Worm (Caenorhabditis elegans): ENCODE results near the gene srab-4.

Gene srab-4

DNA sequence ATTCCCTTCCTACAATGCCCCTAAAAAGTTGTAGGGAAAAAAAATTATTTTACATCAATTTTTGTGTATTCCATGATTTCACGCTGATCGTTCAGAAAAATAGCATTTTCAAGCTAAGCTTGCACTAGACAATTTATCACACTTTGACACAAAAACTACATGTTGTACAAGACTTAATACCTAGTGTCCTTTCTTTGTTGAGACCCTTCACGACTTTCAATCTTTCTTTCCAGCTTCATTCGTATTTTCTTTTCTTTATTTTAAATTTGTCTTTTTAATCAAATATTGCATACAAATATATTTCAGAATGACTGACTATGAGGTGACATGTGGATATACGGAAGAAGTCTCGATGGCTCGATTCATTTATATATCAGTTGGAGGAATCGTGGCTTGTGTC, 42.1 kb downstream of the srab-4 start, which contains the start of gene F20A1.2:
TSS of gene F20A1.2 (plus strand) at position 301 of the 400 bp plus-strand sequence.
- TF ChIP-seq akir-1 (GFP tag; optimal IDR thresholded peaks at IDR 0.05) (no peak), mcd-1 (GFP tag; IDR thresholded peaks at IDR 0.05) (no peak), B0019.2 (GFP tag; conservative IDR thresholded peaks at IDR 0.05) (no peak), atf-7 (tag; optimal IDR thresholded peaks at IDR 0.05) (no peak)

DNA sequence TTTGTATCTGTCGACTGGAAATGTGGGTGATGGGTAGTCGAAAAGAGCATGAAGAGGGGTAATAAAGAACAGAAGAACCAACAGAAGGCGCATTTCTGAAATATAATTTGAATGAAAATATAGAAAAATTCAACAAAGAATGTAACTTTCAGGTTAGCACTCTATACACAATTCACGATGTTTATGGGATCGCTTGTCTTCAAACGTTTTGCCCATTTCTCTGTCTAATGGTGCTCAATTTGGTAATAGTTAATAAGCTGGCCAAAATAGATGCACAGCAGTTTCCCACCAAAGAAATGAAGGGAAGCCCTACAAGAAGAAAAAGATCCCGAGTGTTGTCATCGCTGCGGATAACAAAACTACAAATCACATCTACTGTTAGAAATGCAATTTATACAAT, 43.6 kb downstream of the srab-4 start, which contains the start of gene F20A1.8:
TSS of gene F20A1.8 (minus strand) at position 101 of the 400 bp plus-strand sequence.
- TF ChIP-seq zfh-2 (GFP tag; conservative IDR thresholded peaks at IDR 0.05) (no peak), ztf-28 (GFP tag; IDR thresholded peaks at IDR 0.05) (no peak), akir-1 (GFP tag; optimal IDR thresholded peaks at IDR 0.05) (no peak), T07F8.4 (tag; optimal IDR thresholded peaks at IDR 0.05) (no peak), sptf-2 (GFP tag; optimal IDR thresholded peaks at IDR 0.05) (no peak), egl-18 (GFP tag; IDR thresholded peaks at IDR 0.05) (no peak), egrh-3 (GFP tag; IDR thresholded peaks at IDR 0.05) (no peak), dpl-1 (GFP tag; optimal IDR thresholded peaks at IDR 0.05) (no peak), C17E4.6 (GFP tag; IDR thresholded peaks at IDR 0.05) (no peak), let-526 (GFP tag; IDR thresholded peaks at IDR 0.05) (no peak), ztf-26 (tag; optimal IDR thresholded peaks at IDR 0.05) (no peak), ceh-91 (GFP tag; IDR thresholded peaks at IDR 0.05) (no peak), snpc-1.3 (tag; optimal IDR thresholded peaks at IDR 0.05; ENCODE audit: insufficient read depth) (no peak), dpff-1 (tag; optimal IDR thresholded peaks at IDR 0.05) (no peak), rpc-1 (optimal IDR thresholded peaks at IDR 0.05) (no peak), rpc-1 (tag; optimal IDR thresholded peaks at IDR 0.05) (no peak)

DNA sequence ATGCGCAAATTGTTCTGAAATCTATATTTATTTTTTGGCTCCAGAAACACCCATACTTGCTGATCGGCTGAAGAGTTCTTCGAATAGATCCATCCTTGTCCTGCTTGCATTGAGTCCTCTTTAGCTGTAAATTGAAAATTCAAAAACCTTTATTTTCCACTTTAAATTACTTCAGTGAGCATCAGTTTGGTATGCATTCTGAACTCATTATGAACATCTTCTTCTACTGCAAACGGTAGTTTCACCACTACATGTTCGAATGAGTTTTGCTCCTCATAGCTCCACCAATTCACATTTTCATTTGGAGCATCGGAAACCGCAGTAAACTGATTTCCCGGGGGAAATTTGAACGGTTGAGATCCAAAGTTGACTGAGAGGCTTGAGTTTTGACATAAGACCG, 46.2 kb downstream of the srab-4 start:
- TF ChIP-seq xnd-1 (tag; optimal IDR thresholded peaks at IDR 0.05) (no peak), lin-35 (GFP tag; optimal IDR thresholded peaks at IDR 0.05) (no peak), Y67H2A.10 (GFP tag; conservative IDR thresholded peaks at IDR 0.05) (no peak), bed-1 (GFP tag; IDR thresholded peaks at IDR 0.05) (no peak), bed-2 (GFP tag; IDR thresholded peaks at IDR 0.05) (no peak), akir-1 (GFP tag; optimal IDR thresholded peaks at IDR 0.05) (no peak), snpc-1.1 (tag; optimal IDR thresholded peaks at IDR 0.05; ENCODE audit: insufficient read depth) (no peak), aptf-3 (GFP tag; IDR thresholded peaks at IDR 0.05) (no peak), K11D2.4 (GFP tag; IDR thresholded peaks at IDR 0.05) (no peak), ceh-91 (GFP tag; IDR thresholded peaks at IDR 0.05) (no peak), F57C9.4 (tag; optimal IDR thresholded peaks at IDR 0.05) (no peak), ets-4 (GFP tag; optimal IDR thresholded peaks at IDR 0.05) (no peak), egl-18 (GFP tag; IDR thresholded peaks at IDR 0.05) (no peak), ztf-25 (GFP tag; IDR thresholded peaks at IDR 0.05) (no peak), C17E4.6 (GFP tag; IDR thresholded peaks at IDR 0.05) (no peak), aptf-2 (GFP tag; conservative IDR thresholded peaks at IDR 0.05) (no peak), lsl-1 (GFP tag; optimal IDR thresholded peaks at IDR 0.05) (no peak)

DNA sequence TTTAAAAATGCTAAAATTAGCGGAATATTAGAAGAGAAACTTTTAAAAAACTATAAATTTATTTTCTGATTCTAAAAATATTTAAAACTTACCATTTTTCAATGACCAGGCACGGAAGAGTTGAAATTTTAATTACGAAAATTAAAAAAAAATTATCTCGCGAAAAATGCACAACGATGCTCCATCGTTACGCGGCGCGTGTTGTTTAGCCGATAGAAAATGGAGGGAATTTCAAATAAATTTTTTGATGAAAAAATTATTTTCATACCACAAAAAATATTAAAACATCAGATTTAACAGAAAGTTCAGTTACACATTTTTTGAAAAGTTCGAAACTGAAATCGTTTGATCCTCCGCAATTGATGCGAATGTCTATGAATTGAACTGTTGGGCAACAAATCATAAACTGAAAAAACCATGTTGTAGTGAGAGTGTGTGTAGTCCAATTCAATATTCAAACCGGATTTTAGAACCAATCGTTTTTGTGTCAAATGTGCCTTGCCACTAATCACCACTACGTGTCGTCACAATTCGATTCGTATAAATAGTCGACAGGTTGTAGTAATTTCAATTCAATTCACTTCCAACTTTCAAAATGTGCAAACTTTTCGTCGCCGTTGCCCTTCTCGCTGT, 47.3 kb downstream of the srab-4 start, which contains the start of the genes tofu-2 and spig-1:
TSS of gene tofu-2 (minus strand) at position 116 of the 633 bp plus-strand sequence.
TSS of gene spig-1 (plus strand) at position 583 of the 633 bp plus-strand sequence.
- TF ChIP-seq hlh-26 (GFP tag; conservative IDR thresholded peaks at IDR 0.05) (no peak), attf-3 (GFP tag; conservative IDR thresholded peaks at IDR 0.05) (peak; percentile 86), sea-2 (GFP tag; IDR thresholded peaks at IDR 0.05) (no peak), hmg-20 (GFP tag; IDR thresholded peaks at IDR 0.05) (no peak)

Data from whole organism, young adult.